Fruit fly (Drosophila melanogaster) whole organism, prepupa: ENCODE measurements around the gene CG5217.

ENCODE experiments used
- Blimp-1 ChIP-seq: fragments of 200-800 bp; sonication (Bioruptor generic); optimal IDR thresholded peaks from 3 replicates; lab custom pipeline; 2017; ENCODE audit warnings: missing biosample characterization, missing genetic modification characterization, mild to moderate bottlenecking, moderate library complexity, missing genetic modification reagents
- CG10669 ChIP-seq: fragments of 200-800 bp; sonication (Bioruptor generic); optimal IDR thresholded peaks from 3 replicates; lab custom pipeline; 2018; ENCODE audit warnings: missing biosample characterization, mild to moderate bottlenecking, missing genetic modification characterization, moderate library complexity
- CG11294 ChIP-seq: fragments of 200-800 bp; sonication (Bioruptor generic); IDR thresholded peaks from 2 replicates; pipeline ENCODE4 v1.3.6; 2022; ENCODE audit warnings: missing biosample characterization, missing genetic modification characterization
- CG11762 ChIP-seq: fragments of 200-800 bp; sonication (Bioruptor generic); optimal IDR thresholded peaks from 3 replicates; lab custom pipeline; 2016; ENCODE audit warnings: missing biosample characterization, missing genetic modification characterization; ENCODE audit not compliant: insufficient read depth
- CG11902 ChIP-seq: fragments of 200-800 bp; sonication (Bioruptor generic); optimal IDR thresholded peaks from 3 replicates; lab custom pipeline; 2016; ENCODE audit warnings: missing biosample characterization, missing genetic modification characterization
- CG15336 ChIP-seq: fragments of 200-800 bp; sonication (Bioruptor generic); IDR thresholded peaks from 2 replicates; pipeline ENCODE4 v1.3.6; 2022; ENCODE audit warnings: missing biosample characterization, missing genetic modification characterization
- CG1621 ChIP-seq: fragments of 200-800 bp; sonication (Bioruptor generic); optimal IDR thresholded peaks from 3 replicates; lab custom pipeline; 2018; ENCODE audit warnings: missing biosample characterization, mild to moderate bottlenecking, missing genetic modification characterization
- CG16779 ChIP-seq: fragments of 200-800 bp; sonication (Bioruptor generic); optimal IDR thresholded peaks from 3 replicates; lab custom pipeline; 2017; ENCODE audit warnings: missing biosample characterization, mild to moderate bottlenecking, missing genetic modification characterization
- CG3032 ChIP-seq: fragments of 200-800 bp; optimal IDR thresholded peaks from 2 replicates; lab custom pipeline; 2019; ENCODE audit warnings: missing biosample characterization, mild to moderate bottlenecking, missing genetic modification characterization, moderate library complexity
- CG31627 ChIP-seq: fragments of 200-800 bp; sonication (Bioruptor generic); optimal IDR thresholded peaks from 3 replicates; lab custom pipeline; 2016; ENCODE audit warnings: missing biosample characterization, missing genetic modification characterization
- CG32006 ChIP-seq: fragments of 200-800 bp; sonication (Bioruptor generic); optimal IDR thresholded peaks from 3 replicates; lab custom pipeline; 2017; ENCODE audit warnings: missing biosample characterization, mild to moderate bottlenecking, missing genetic modification characterization
- CG3919 ChIP-seq: fragments of 200-800 bp; sonication (Bioruptor generic); optimal IDR thresholded peaks from 3 replicates; lab custom pipeline; 2016; ENCODE audit warnings: missing biosample characterization, missing genetic modification characterization
- CG4318 ChIP-seq: fragments of 200-800 bp; sonication (Bioruptor generic); optimal IDR thresholded peaks from 3 replicates; lab custom pipeline; 2017; ENCODE audit warnings: missing biosample characterization, mild to moderate bottlenecking, missing genetic modification characterization
- CG6163 ChIP-seq: fragments of 200-800 bp; sonication (Bioruptor generic); IDR thresholded peaks from 3 replicates; pipeline ENCODE4 v1.3.6; 2022; ENCODE audit warnings: missing biosample characterization, missing genetic modification characterization
- CG6276 ChIP-seq: fragments of 200-800 bp; sonication (Bioruptor generic); optimal IDR thresholded peaks from 2 replicates; lab custom pipeline; 2017; ENCODE audit warnings: missing biosample characterization, mild to moderate bottlenecking, missing genetic modification characterization
- CG6808 ChIP-seq: fragments of 200-800 bp; sonication (Bioruptor generic); optimal IDR thresholded peaks from 3 replicates; lab custom pipeline; 2017; ENCODE audit warnings: missing biosample characterization, missing genetic modification characterization, mild to moderate bottlenecking, moderate library complexity, missing genetic modification reagents
- CG7368 ChIP-seq: fragments of 200-800 bp; sonication (Bioruptor generic); optimal IDR thresholded peaks from 3 replicates; lab custom pipeline; 2016; ENCODE audit warnings: missing biosample characterization, missing genetic modification characterization
- CG8119 ChIP-seq: fragments of 200-800 bp; sonication (Bioruptor generic); IDR thresholded peaks from 3 replicates; pipeline ENCODE4 v1.3.6; 2022; ENCODE audit warnings: missing biosample characterization, missing genetic modification characterization
- CG8319 ChIP-seq: fragments of 200-800 bp; sonication (Bioruptor generic); optimal IDR thresholded peaks from 3 replicates; lab custom pipeline; 2016; ENCODE audit warnings: missing biosample characterization, missing genetic modification characterization
- CG8632 ChIP-seq: fragments of 200-800 bp; sonication (Bioruptor generic); optimal IDR thresholded peaks from 3 replicates; lab custom pipeline; 2016; ENCODE audit warnings: missing biosample characterization, missing genetic modification characterization
- CG9139 ChIP-seq: fragments of 200-800 bp; sonication (Bioruptor generic); optimal IDR thresholded peaks from 3 replicates; lab custom pipeline; 2017; ENCODE audit warnings: missing biosample characterization, mild to moderate bottlenecking, missing genetic modification characterization
- Eip75B ChIP-seq: fragments of 200-800 bp; sonication (Bioruptor generic); optimal IDR thresholded peaks from 3 replicates; lab custom pipeline; 2016; ENCODE audit warnings: missing biosample characterization, missing genetic modification characterization
- Eip78C ChIP-seq: fragments of 200-800 bp; sonication (Bioruptor generic); peaks from one replicate; lab custom pipeline; 2016; ENCODE audit warnings: missing biosample characterization, missing genetic modification characterization
- Eip93F ChIP-seq: fragments of 200-800 bp; sonication (Bioruptor generic); optimal IDR thresholded peaks from 2 replicates; lab custom pipeline; 2016; ENCODE audit warnings: missing biosample characterization, mild to moderate bottlenecking, missing genetic modification characterization
- Ets21C ChIP-seq: fragments of 200-800 bp; sonication (Bioruptor generic); optimal IDR thresholded peaks from 3 replicates; lab custom pipeline; 2016; ENCODE audit warnings: missing biosample characterization, missing genetic modification characterization
- Ets96B ChIP-seq: fragments of 200-800 bp; optimal IDR thresholded peaks from 2 replicates; lab custom pipeline; 2019; ENCODE audit warnings: missing biosample characterization, mild to moderate bottlenecking, missing genetic modification characterization, moderate library complexity
- Gug ChIP-seq: fragments of 200-800 bp; sonication (Bioruptor generic); IDR thresholded peaks from 2 replicates; pipeline ENCODE4 v1.3.6; 2022; ENCODE audit warnings: missing biosample characterization, missing genetic modification characterization
- Hr38 ChIP-seq: sonication (Bioruptor generic); optimal IDR thresholded peaks from 2 replicates; lab custom pipeline; 2016; ENCODE audit warnings: missing biosample characterization, missing genetic modification characterization
- Hr4 ChIP-seq: fragments of 200-800 bp; sonication (Bioruptor generic); optimal IDR thresholded peaks from 3 replicates; lab custom pipeline; 2016; ENCODE audit warnings: missing biosample characterization, missing genetic modification characterization
- Lpt ChIP-seq: fragments of 200-800 bp; sonication (Bioruptor generic); optimal IDR thresholded peaks from 3 replicates; lab custom pipeline; 2016; ENCODE audit warnings: missing biosample characterization, missing genetic modification characterization
- Met ChIP-seq: fragments of 200-800 bp; sonication (Bioruptor generic); optimal IDR thresholded peaks from 3 replicates; lab custom pipeline; 2016; ENCODE audit warnings: missing biosample characterization, missing genetic modification characterization
- OdsH ChIP-seq: fragments of 200-800 bp; sonication (Bioruptor generic); optimal IDR thresholded peaks from 3 replicates; lab custom pipeline; 2016; ENCODE audit warnings: missing biosample characterization, missing genetic modification characterization
- Smox ChIP-seq: fragments of 200-800 bp; sonication (Bioruptor generic); optimal IDR thresholded peaks from 3 replicates; lab custom pipeline; 2016; ENCODE audit warnings: missing biosample characterization, missing genetic modification characterization
- Sox102F ChIP-seq: fragments of 200-800 bp; sonication (Bioruptor generic); optimal IDR thresholded peaks from 2 replicates; lab custom pipeline; 2016; ENCODE audit warnings: missing biosample characterization, mild to moderate bottlenecking, missing genetic modification characterization
- Sox15 ChIP-seq: fragments of 200-800 bp; sonication (Bioruptor generic); optimal IDR thresholded peaks from 3 replicates; lab custom pipeline; 2016; ENCODE audit warnings: missing biosample characterization, missing genetic modification characterization
- achi ChIP-seq: fragments of 200-800 bp; sonication (Bioruptor generic); optimal IDR thresholded peaks from 3 replicates; lab custom pipeline; 2016; ENCODE audit warnings: missing biosample characterization, missing genetic modification characterization
- acj6 ChIP-seq: fragments of 200-800 bp; sonication (Bioruptor generic); optimal IDR thresholded peaks from 3 replicates; lab custom pipeline; 2016; ENCODE audit warnings: missing biosample characterization, missing genetic modification characterization
- cyc ChIP-seq: fragments of 200-800 bp; sonication (Bioruptor generic); optimal IDR thresholded peaks from 3 replicates; lab custom pipeline; 2016; ENCODE audit warnings: missing biosample characterization, missing genetic modification characterization
- eg ChIP-seq: fragments of 200-800 bp; sonication (Bioruptor generic); IDR thresholded peaks from 3 replicates; pipeline ENCODE4 v1.3.6; 2022; ENCODE audit warnings: missing biosample characterization, missing genetic modification characterization
- esn ChIP-seq: fragments of 200-800 bp; sonication (Bioruptor generic); optimal IDR thresholded peaks from 2 replicates; lab custom pipeline; 2016; ENCODE audit warnings: missing biosample characterization, mild to moderate bottlenecking, missing genetic modification characterization, moderate library complexity
- fkh ChIP-seq: fragments of 200-800 bp; sonication (Bioruptor generic); optimal IDR thresholded peaks from 3 replicates; lab custom pipeline; 2017; ENCODE audit warnings: missing biosample characterization, mild to moderate bottlenecking, missing genetic modification characterization, moderate library complexity
- lz ChIP-seq: fragments of 200-800 bp; sonication (Bioruptor generic); optimal IDR thresholded peaks from 3 replicates; lab custom pipeline; 2016; ENCODE audit warnings: missing biosample characterization, missing genetic modification characterization
- salr ChIP-seq, 2 experiments: fragments of 200-800 bp; sonication (Bioruptor generic); optimal IDR thresholded peaks; 3 replicates each; lab custom pipeline; 2016 to 2018; ENCODE audit warnings: missing biosample characterization in 2 of 2, missing genetic modification characterization in 2 of 2, mild to moderate bottlenecking in 1 of 2
- ss ChIP-seq, 2 experiments: fragments of 200-800 bp; sonication (Bioruptor generic); optimal IDR thresholded peaks; 2 replicates in 1 of 2; 3 replicates in 1 of 2; lab custom pipeline; 2017 to 2018; ENCODE audit warnings: mild to moderate bottlenecking in 2 of 2, missing biosample characterization in 2 of 2, missing genetic modification characterization in 2 of 2, moderate library complexity in 1 of 2
- svp ChIP-seq: fragments of 200-800 bp; sonication (Bioruptor generic); peaks from one replicate; lab custom pipeline; 2016; ENCODE audit warnings: missing biosample characterization, missing genetic modification characterization
- topi ChIP-seq: fragments of 200-800 bp; sonication (Bioruptor generic); optimal IDR thresholded peaks from 3 replicates; lab custom pipeline; 2016; ENCODE audit warnings: missing biosample characterization, missing genetic modification characterization
- vri ChIP-seq: fragments of 200-800 bp; sonication (Bioruptor generic); optimal IDR thresholded peaks from 3 replicates; lab custom pipeline; 2016; ENCODE audit warnings: missing biosample characterization, mild to moderate bottlenecking, missing genetic modification characterization

The CG5217 gene

DNA sequence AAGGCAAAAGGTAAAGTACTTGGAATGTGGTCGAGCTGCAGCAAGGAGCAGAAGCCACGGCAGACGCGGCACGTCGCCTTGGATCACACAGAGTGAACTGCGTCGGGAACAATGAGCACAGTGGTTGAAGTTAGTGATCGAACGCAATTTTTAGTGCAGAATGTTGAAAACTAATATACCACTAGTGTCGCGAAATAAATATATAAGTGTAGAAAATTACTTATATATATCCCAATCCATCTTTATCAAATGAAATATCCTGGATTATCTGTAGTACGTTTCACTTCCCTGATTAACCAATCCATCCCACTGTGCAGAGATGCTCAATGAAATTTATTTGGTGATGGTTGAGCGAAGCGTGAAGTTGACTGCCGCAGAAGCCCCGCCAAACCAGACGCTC is 38.6 kb upstream of the CG5217 start (continued):
- TF ChIP-seq CG7368: peak; percentile 79
- peak; percentile 36; the same call in 1 of the 2 replicates for TF ChIP-seq CG15336 (GFP tag; lab: Robert Waterston, UW)
- peak; percentile 96 for TF ChIP-seq svp
- peak; percentile 93 for TF ChIP-seq Met (GFP tag; lab: Kevin White, UChicago)
- TF ChIP-seq CG6276 (GFP tag; lab: Kevin White, UChicago): peak; percentile 9
- peak; percentile 58 for TF ChIP-seq Hr4 (GFP tag; lab: Kevin White, UChicago)
- peak; percentile 29 to 80 for TF ChIP-seq salr (GFP tag; optimal IDR thresholded peaks at IDR 0.05; lab: Kevin White, UChicago)
- peak; percentile 92 for TF ChIP-seq Sox102F (GFP tag; lab: Kevin White, UChicago)
- TF ChIP-seq CG3919 (GFP tag; lab: Kevin White, UChicago): peak; percentile 88
- peak; percentile 45 for TF ChIP-seq Lpt (GFP tag; lab: Kevin White, UChicago)
- TF ChIP-seq Smox (GFP tag; lab: Kevin White, UChicago): peak; percentile 91
- peak; percentile 86 for TF ChIP-seq achi (GFP tag; lab: Kevin White, UChicago)
- TF ChIP-seq Sox15 (GFP tag; lab: Kevin White, UChicago): peak; percentile 85
- peak; percentile 87 for TF ChIP-seq CG10669 (GFP tag; lab: Kevin White, UChicago)
- TF ChIP-seq cyc (GFP tag; lab: Kevin White, UChicago): peak; percentile 83
- no peak for TF ChIP-seq Hr38 (GFP tag; lab: Kevin White, UChicago)
- 0 out of 3 replicates have a peak, but pooled peaks have one; percentile 44 for TF ChIP-seq eg
- peak; percentile 96 for TF ChIP-seq Eip78C (GFP tag; lab: Kevin White, UChicago)
- peak; percentile 93 for TF ChIP-seq CG8632
- peak; percentile 87 for TF ChIP-seq acj6
- peak; percentile 83 for TF ChIP-seq CG8319 (GFP tag; lab: Kevin White, UChicago)
- TF ChIP-seq topi: peak; percentile 91
- TF ChIP-seq CG1621 (tag; lab: Kevin White, UChicago): peak; percentile 86
- TF ChIP-seq Gug (GFP tag; lab: Robert Waterston, UW): peak; percentile 32; the same call in 1 of the 2 replicates
- peak; percentile 82 for TF ChIP-seq Ets21C (GFP tag; lab: Kevin White, UChicago)
- peak; percentile 91 for TF ChIP-seq Ets96B (tag; lab: Kevin White, UChicago)
- TF ChIP-seq fkh (GFP tag; lab: Kevin White, UChicago): no peak
- peak; percentile 68 to 78 for TF ChIP-seq ss (GFP tag; optimal IDR thresholded peaks at IDR 0.05; lab: Kevin White, UChicago)
- TF ChIP-seq CG8119 (GFP tag; lab: Robert Waterston, UW): peak; percentile 68
- peak; percentile 91 for TF ChIP-seq vri (GFP tag; lab: Kevin White, UChicago)
- peak; percentile 94 for TF ChIP-seq esn (GFP tag; lab: Kevin White, UChicago)
- peak; percentile 91 for TF ChIP-seq lz (GFP tag; lab: Kevin White, UChicago)
- peak; percentile 75 for TF ChIP-seq CG11902
- peak; percentile 85 for TF ChIP-seq CG31627
- peak; percentile 33 for TF ChIP-seq CG4318 (GFP tag; lab: Kevin White, UChicago)
- TF ChIP-seq, all 60 proteins: peak for 57

DNA sequence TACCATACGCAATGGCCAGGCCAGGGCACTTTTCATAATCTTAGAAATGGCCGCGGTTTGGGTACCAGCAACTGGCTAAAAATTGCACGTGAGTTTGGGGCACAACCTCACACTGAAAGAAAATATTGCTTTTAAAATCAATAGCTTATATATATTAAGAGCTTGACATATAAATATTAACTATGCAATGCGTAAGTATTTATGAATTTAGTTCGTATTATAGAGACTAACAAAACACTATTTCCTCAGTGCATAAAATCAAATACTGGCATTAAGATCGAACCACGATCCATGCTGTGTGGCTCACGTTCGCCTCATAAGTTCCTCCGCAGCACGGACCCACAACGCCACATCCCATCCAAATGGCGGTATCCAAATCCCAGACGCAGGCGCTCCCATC is 35.6 kb upstream of the CG5217 start:
- TF ChIP-seq CG3032 (tag; lab: Kevin White, UChicago) (peak; percentile 27), Eip75B (GFP tag; lab: Kevin White, UChicago) (peak; percentile 31), salr (GFP tag; optimal IDR thresholded peaks at IDR 0.05; lab: Kevin White, UChicago) (no peak), vri (GFP tag; lab: Kevin White, UChicago) (peak; percentile 26), lz (GFP tag; lab: Kevin White, UChicago) (peak; percentile 58), CG3919 (GFP tag; lab: Kevin White, UChicago) (peak; percentile 34), CG11294 (GFP tag; lab: Robert Waterston, UW) (no peak), CG11902 (no peak), CG15336 (GFP tag; lab: Robert Waterston, UW) (no peak), CG10669 (GFP tag; lab: Kevin White, UChicago) (peak; percentile 25), CG11762 (no peak), Hr4 (GFP tag; lab: Kevin White, UChicago) (no peak), achi (GFP tag; lab: Kevin White, UChicago) (peak; percentile 24), Blimp-1 (peak; percentile 16), ss (GFP tag; optimal IDR thresholded peaks at IDR 0.05; lab: Kevin White, UChicago) (peak in 1 of 2 experiments; percentile 45), svp (peak; percentile 93), CG6276 (GFP tag; lab: Kevin White, UChicago) (no peak), CG9139 (no peak), CG8319 (GFP tag; lab: Kevin White, UChicago) (no peak), Sox15 (GFP tag; lab: Kevin White, UChicago) (no peak), eg (no peak), CG6163 (GFP tag; lab: Robert Waterston, UW) (peak; percentile 78), OdsH (GFP tag; lab: Kevin White, UChicago) (peak; percentile 31), Eip93F (GFP tag; lab: Kevin White, UChicago) (no peak), CG6808 (peak; percentile 16), topi (peak; percentile 65), CG8632 (no peak), CG16779 (no peak), cyc (GFP tag; lab: Kevin White, UChicago) (peak; percentile 55), CG32006 (GFP tag; lab: Kevin White, UChicago) (no peak), Hr38 (GFP tag; lab: Kevin White, UChicago) (no peak)
